Worm (Caenorhabditis elegans): ENCODE measurements around the gene tex-2.
A peak's percentile ranks its signal among the peaks of the same experiment; 100 is the strongest.

Gene tex-2

DNA sequence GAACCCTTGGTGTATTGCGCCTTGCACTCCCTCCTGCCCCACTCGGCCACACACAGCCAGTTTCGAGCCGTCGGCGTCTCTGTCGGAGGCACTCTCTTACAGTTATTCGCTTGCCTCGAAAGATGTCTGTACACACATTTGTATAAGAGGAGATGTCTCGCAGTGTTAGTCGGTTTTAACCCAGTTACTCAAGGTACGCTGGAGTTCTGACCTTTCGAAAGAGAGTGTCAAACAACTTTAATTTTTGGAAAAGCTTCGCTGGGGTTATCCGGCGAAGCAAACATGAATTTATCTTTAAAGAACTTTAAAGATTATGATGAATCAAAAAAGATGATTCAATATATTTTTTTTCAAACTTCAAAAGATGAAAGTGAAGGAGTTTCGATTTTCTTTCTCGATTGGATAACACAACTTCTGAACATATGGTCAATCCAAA is 28.7 kb downstream of the tex-2 start (continued):
- TF ChIP-seq spr-1 (tag; optimal IDR thresholded peaks at IDR 0.05) (peak; percentile 97), daf-19 (GFP tag; conservative IDR thresholded peaks at IDR 0.05) (peak; percentile 99), T20F7.1 (GFP tag; optimal IDR thresholded peaks at IDR 0.05) (peak; percentile 93), lin-39 (tag; optimal IDR thresholded peaks at IDR 0.05) (peak; percentile 85), daf-12 (tag; optimal IDR thresholded peaks at IDR 0.05) (peak; percentile 43), egl-27 (tag; optimal IDR thresholded peaks at IDR 0.05) (peak; percentile 93), unc-39 (tag; optimal IDR thresholded peaks at IDR 0.05) (peak; percentile 75), nhr-25 (tag; optimal IDR thresholded peaks at IDR 0.05; ENCODE audit: borderline replicate concordance, insufficient read depth) (peak; percentile 96), dmd-6 (GFP tag; IDR thresholded peaks at IDR 0.05) (peak; percentile 99), ceh-28 (tag; optimal IDR thresholded peaks at IDR 0.05) (peak; percentile 49), hmg-1.1 (GFP tag; IDR thresholded peaks at IDR 0.05) (peak; percentile 100), dve-1 (tag; optimal IDR thresholded peaks at IDR 0.05; ENCODE audit: insufficient read depth) (peak; percentile 100), nhr-41 (GFP tag; IDR thresholded peaks at IDR 0.05) (peak; percentile 98), madf-9 (GFP tag; conservative IDR thresholded peaks at IDR 0.05) (peak; percentile 98), R02D3.7 (tag; optimal IDR thresholded peaks at IDR 0.05) (peak; percentile 58), Y75B8A.6 (GFP tag; IDR thresholded peaks at IDR 0.05) (peak; percentile 78), arid-1 (GFP tag; conservative IDR thresholded peaks at IDR 0.05) (peak; percentile 96), lim-7 (GFP tag; IDR thresholded peaks at IDR 0.05) (peak; percentile 76), unc-62 (GFP tag; optimal IDR thresholded peaks at IDR 0.05 in 1 of 2) (peak; percentile 85 to 100), unc-62 (tag; optimal IDR thresholded peaks at IDR 0.05) (peak; percentile 50), nhr-76 (tag; optimal IDR thresholded peaks at IDR 0.05) (peak; percentile 77), D1046.2 (GFP tag; IDR thresholded peaks at IDR 0.05) (peak; percentile 92), F49E8.2 (tag; optimal IDR thresholded peaks at IDR 0.05; ENCODE audit: borderline replicate concordance) (peak; percentile 97), ctbp-1 (GFP tag; IDR thresholded peaks at IDR 0.05) (peak; percentile 99), nhr-77 (tag; optimal IDR thresholded peaks at IDR 0.05) (peak; percentile 98), aly-2 (tag; optimal IDR thresholded peaks at IDR 0.05) (no peak), dmd-8 (GFP tag; IDR thresholded peaks at IDR 0.05) (peak; percentile 83), F26F4.8 (GFP tag; conservative IDR thresholded peaks at IDR 0.05) (0 out of 2 replicates have a peak, but pooled peaks have one; percentile 34), ztf-7 (tag; optimal IDR thresholded peaks at IDR 0.05) (peak; percentile 91), nhr-11 (tag; optimal IDR thresholded peaks at IDR 0.05) (peak; percentile 98), zfp-3 (GFP tag; conservative IDR thresholded peaks at IDR 0.05) (peak; percentile 96), ZK546.5 (tag; optimal IDR thresholded peaks at IDR 0.05) (peak; percentile 58 to 72), fos-1 (tag; optimal IDR thresholded peaks at IDR 0.05) (peak; percentile 97)

DNA sequence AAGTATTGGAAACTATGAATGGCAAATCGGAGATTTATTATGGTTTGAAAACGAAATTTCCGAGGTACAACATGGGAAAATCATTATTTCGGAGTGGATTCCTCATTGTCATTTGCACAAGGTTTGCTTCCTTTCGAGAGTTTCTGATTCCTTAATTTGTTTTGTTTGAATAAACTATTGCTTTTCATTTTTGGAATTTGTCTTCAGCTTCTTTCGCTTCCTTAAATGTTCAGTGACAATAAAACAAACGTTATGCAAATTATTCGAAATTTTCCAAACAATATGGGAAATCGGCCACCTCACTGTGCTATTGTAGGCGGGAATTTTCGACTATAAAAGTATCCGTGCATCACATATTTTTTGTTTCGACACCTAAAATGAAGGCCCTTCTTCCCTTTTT is 31.5 kb downstream of the tex-2 start, which contains the start of gene nep-25:
Gene nep-25, plus strand, starts transcription at position 375 of the 400 bp plus-strand sequence.
- TF ChIP-seq unc-62 (GFP tag; optimal IDR thresholded peaks at IDR 0.05 in 1 of 2), result peak in 1 of 2 experiments; percentile 90
- TF ChIP-seq unc-62 (tag; optimal IDR thresholded peaks at IDR 0.05), result no peak
- TF ChIP-seq ZK546.5 (tag; optimal IDR thresholded peaks at IDR 0.05), result no peak
- no peak for TF ChIP-seq T26A8.4 (GFP tag; IDR thresholded peaks at IDR 0.05)
- peak; percentile 46 for TF ChIP-seq aha-1 (tag)
- no peak for TF ChIP-seq F10B5.3 (tag; optimal IDR thresholded peaks at IDR 0.05)
- no peak for TF ChIP-seq nhr-76 (tag; optimal IDR thresholded peaks at IDR 0.05)

DNA sequence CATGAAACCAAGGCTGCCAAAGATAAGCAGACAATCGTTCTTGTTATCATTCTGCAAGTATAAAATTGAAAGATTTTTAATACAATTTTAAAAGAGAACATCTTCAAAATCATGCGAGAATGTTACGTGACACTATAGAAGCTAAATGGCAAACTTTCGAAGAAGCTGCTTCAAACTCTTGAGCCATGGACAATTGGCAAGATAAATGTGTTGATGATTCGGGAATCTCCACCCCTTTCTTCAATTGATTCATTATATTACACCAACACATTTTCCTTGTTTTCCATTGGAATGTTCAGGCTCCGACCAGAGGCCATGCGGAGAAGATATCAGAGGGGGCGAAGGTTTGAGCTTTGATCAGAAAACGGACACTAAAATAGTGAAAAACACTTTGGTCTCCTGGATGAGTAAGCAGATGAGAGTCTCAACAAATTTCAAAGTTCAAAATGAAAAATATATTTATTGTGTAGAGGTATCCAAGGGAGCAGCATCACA is 32.3 kb downstream of the tex-2 start, which contains the start of gene lec-5:
Gene lec-5, minus strand, starts transcription at position 51 of the 495 bp plus-strand sequence.
- TF ChIP-seq nhr-111 (GFP tag; optimal IDR thresholded peaks at IDR 0.05) (no peak), ceh-28 (tag; optimal IDR thresholded peaks at IDR 0.05) (no peak), nhr-11 (tag; optimal IDR thresholded peaks at IDR 0.05) (peak; percentile 34), nhr-48 (tag; optimal IDR thresholded peaks at IDR 0.05) (no peak), daf-16 (GFP tag; optimal IDR thresholded peaks at IDR 0.05) (peak in 1 of 2 experiments; percentile 94), daf-16 (tag; optimal IDR thresholded peaks at IDR 0.05) (no peak), lin-13 (GFP tag; optimal IDR thresholded peaks at IDR 0.05) (no peak), vab-7 (GFP tag; IDR thresholded peaks at IDR 0.05) (no peak), skn-1 (tag; optimal IDR thresholded peaks at IDR 0.05) (no peak), nhr-41 (GFP tag; IDR thresholded peaks at IDR 0.05) (no peak)

All from whole organism, L4 larva.